Worm (Caenorhabditis elegans) whole organism, late embryonic: ENCODE results near the gene EGAP1.5.
A peak's percentile ranks its signal among the peaks of the same experiment; 100 is the strongest.

Experiments used
- C38D4.7 ChIP-seq: fragments of 200-800 bp; sonication (Bioruptor generic); optimal IDR thresholded peaks from 2 replicates; lab custom pipeline; 2018; ENCODE audit warnings: mild to moderate bottlenecking, missing genetic modification characterization, moderate library complexity, missing compliant biosample characterization
- K09A11.1 ChIP-seq: sonication (generic microtip); optimal IDR thresholded peaks from 2 replicates; lab custom pipeline; 2017; ENCODE audit warnings: antibody characterized with exemption, mild to moderate bottlenecking, missing genetic modification characterization, missing compliant biosample characterization; ENCODE audit not compliant: insufficient read depth
- Y22D7AL.16 ChIP-seq: sonication (generic microtip); optimal IDR thresholded peaks from 2 replicates; lab custom pipeline; 2016; ENCODE audit warnings: missing genetic modification characterization, missing compliant biosample characterization
- ahr-1 ChIP-seq: sonication (generic microtip); optimal IDR thresholded peaks from 2 replicates; lab custom pipeline; 2016; ENCODE audit warnings: missing genetic modification characterization, missing compliant biosample characterization
- ama-1 ChIP-seq: fragments of 150-350 bp; optimal IDR thresholded peaks from 2 replicates; lab custom pipeline; 2014
- ceh-2 ChIP-seq: sonication (generic microtip); optimal IDR thresholded peaks from 2 replicates; lab custom pipeline; 2016; ENCODE audit warnings: missing genotype, missing genetic modification characterization, missing compliant biosample characterization
- ceh-22 ChIP-seq: sonication (generic microtip); optimal IDR thresholded peaks from 2 replicates; lab custom pipeline; 2017; ENCODE audit warnings: missing biosample characterization, missing genetic modification characterization
- ceh-31 ChIP-seq: sonication (generic microtip); optimal IDR thresholded peaks from 2 replicates; lab custom pipeline; 2016; ENCODE audit warnings: missing genetic modification characterization, missing compliant biosample characterization
- ceh-34 ChIP-seq: sonication (generic microtip); optimal IDR thresholded peaks from 2 replicates; lab custom pipeline; 2016; ENCODE audit warnings: mild to moderate bottlenecking, missing genetic modification characterization, missing compliant biosample characterization
- ceh-45 ChIP-seq: fragments of 200-800 bp; sonication (Bioruptor generic); IDR thresholded peaks from 2 replicates; pipeline ENCODE4 v1.3.6; 2022; ENCODE audit warnings: missing genetic modification reagents, missing genetic modification characterization, missing compliant biosample characterization
- ceh-48 ChIP-seq: sonication (generic microtip); optimal IDR thresholded peaks from 2 replicates; lab custom pipeline; 2016; ENCODE audit warnings: missing genetic modification characterization, inconsistent platforms, missing compliant biosample characterization
- ceh-6 ChIP-seq: fragments of 200-800 bp; sonication (Bioruptor generic); optimal IDR thresholded peaks from 2 replicates; lab custom pipeline; 2018; ENCODE audit warnings: mild to moderate bottlenecking, missing genetic modification characterization, missing compliant biosample characterization
- ceh-9 ChIP-seq: sonication (generic microtip); optimal IDR thresholded peaks from 2 replicates; lab custom pipeline; 2016; ENCODE audit warnings: mild to moderate bottlenecking, missing genetic modification characterization, inconsistent platforms, missing compliant biosample characterization
- dve-1 ChIP-seq: sonication (generic microtip); optimal IDR thresholded peaks from 2 replicates; lab custom pipeline; 2017; ENCODE audit warnings: antibody characterized with exemption, mild to moderate bottlenecking, missing genetic modification characterization, missing compliant biosample characterization
- elt-2 ChIP-seq: sonication (generic microtip); optimal IDR thresholded peaks from 2 replicates; lab custom pipeline; 2016; ENCODE audit warnings: missing genetic modification reagents, missing genetic modification characterization, missing compliant biosample characterization
- eyg-1 ChIP-seq: sonication (generic microtip); optimal IDR thresholded peaks from 2 replicates; lab custom pipeline; 2016; ENCODE audit warnings: missing genotype, missing genetic modification characterization, missing compliant biosample characterization
- fax-1 ChIP-seq: sonication (generic microtip); optimal IDR thresholded peaks from 2 replicates; lab custom pipeline; 2016; ENCODE audit warnings: missing genotype, missing genetic modification characterization, missing compliant biosample characterization
- fkh-6 ChIP-seq: sonication (generic microtip); optimal IDR thresholded peaks from 2 replicates; lab custom pipeline; 2016; ENCODE audit warnings: missing genetic modification characterization, missing compliant biosample characterization
- gmeb-2 ChIP-seq: sonication (generic microtip); optimal IDR thresholded peaks from 2 replicates; lab custom pipeline; 2016; ENCODE audit warnings: missing genetic modification characterization, inconsistent platforms, missing compliant biosample characterization
- hlh-13 ChIP-seq: fragments of 200-800 bp; sonication (Bioruptor generic); optimal IDR thresholded peaks from 2 replicates; lab custom pipeline; 2018; ENCODE audit warnings: mild to moderate bottlenecking, missing genetic modification characterization, missing compliant biosample characterization
- hlh-6 ChIP-seq: sonication (generic microtip); optimal IDR thresholded peaks from 2 replicates; lab custom pipeline; 2016; ENCODE audit warnings: missing genotype, missing genetic modification characterization, missing compliant biosample characterization
- lim-6 ChIP-seq: sonication (generic microtip); optimal IDR thresholded peaks from 2 replicates; lab custom pipeline; 2016; ENCODE audit warnings: missing genetic modification characterization, missing compliant biosample characterization
- lin-11 ChIP-seq: fragments of 200-800 bp; sonication (Bioruptor generic); optimal IDR thresholded peaks from 2 replicates; lab custom pipeline; 2018; ENCODE audit warnings: mild to moderate bottlenecking, missing genetic modification characterization, missing compliant biosample characterization
- madf-2 ChIP-seq: sonication (generic microtip); optimal IDR thresholded peaks from 2 replicates; lab custom pipeline; 2017; ENCODE audit warnings: missing genetic modification characterization, missing compliant biosample characterization
- mec-3 ChIP-seq: sonication (generic microtip); optimal IDR thresholded peaks from 2 replicates; lab custom pipeline; 2016; ENCODE audit warnings: borderline replicate concordance, missing genetic modification characterization, missing compliant biosample characterization
- nfya-1 ChIP-seq: sonication (generic microtip); optimal IDR thresholded peaks from 2 replicates; lab custom pipeline; 2017; ENCODE audit warnings: missing genetic modification characterization, mild to moderate bottlenecking, missing compliant biosample characterization, antibody characterized with exemption, moderate library complexity
- nhr-11 ChIP-seq: fragments of 150-350 bp; optimal IDR thresholded peaks from 2 replicates; lab custom pipeline; 2014; ENCODE audit warnings: missing biosample characterization, missing genetic modification characterization
- nhr-232 ChIP-seq: sonication (generic microtip); optimal IDR thresholded peaks from 2 replicates; lab custom pipeline; 2016; ENCODE audit warnings: missing genetic modification characterization, missing compliant biosample characterization
- pag-3 ChIP-seq: sonication (generic microtip); optimal IDR thresholded peaks from 2 replicates; lab custom pipeline; 2016; ENCODE audit warnings: missing compliant biosample characterization, missing genetic modification characterization, borderline replicate concordance
- pat-9 ChIP-seq: fragments of 200-800 bp; sonication (Bioruptor generic); optimal IDR thresholded peaks from 2 replicates; lab custom pipeline; 2018; ENCODE audit warnings: mild to moderate bottlenecking, missing genetic modification characterization, moderate library complexity, missing compliant biosample characterization
- pqm-1 ChIP-seq: sonication (generic microtip); optimal IDR thresholded peaks from 2 replicates; lab custom pipeline; 2016; ENCODE audit warnings: missing genetic modification characterization, missing compliant biosample characterization
- pros-1 ChIP-seq: fragments of 150-350 bp; optimal IDR thresholded peaks from 2 replicates; lab custom pipeline; 2014; ENCODE audit warnings: missing biosample characterization, missing genetic modification reagents, missing genetic modification characterization
- ref-2 ChIP-seq: sonication (generic microtip); optimal IDR thresholded peaks from 2 replicates; lab custom pipeline; 2016; ENCODE audit warnings: missing genetic modification characterization, missing compliant biosample characterization
- rnt-1 ChIP-seq: sonication (generic microtip); optimal IDR thresholded peaks from 2 replicates; lab custom pipeline; 2016; ENCODE audit warnings: missing genetic modification characterization, missing compliant biosample characterization
- sdc-2 ChIP-seq: sonication (generic microtip); optimal IDR thresholded peaks from 2 replicates; lab custom pipeline; 2016; ENCODE audit warnings: missing genotype, missing genetic modification characterization, missing compliant biosample characterization
- sox-4 ChIP-seq: sonication (generic microtip); optimal IDR thresholded peaks from 2 replicates; lab custom pipeline; 2017; ENCODE audit warnings: mild to moderate bottlenecking, missing genetic modification characterization, inconsistent platforms, missing compliant biosample characterization
- tbx-2 ChIP-seq: sonication (generic microtip); optimal IDR thresholded peaks from 2 replicates; lab custom pipeline; 2016; ENCODE audit warnings: missing genetic modification characterization, missing compliant biosample characterization
- tbx-7 ChIP-seq: sonication (generic microtip); optimal IDR thresholded peaks from 2 replicates; lab custom pipeline; 2016; ENCODE audit warnings: missing genotype, missing genetic modification characterization, missing compliant biosample characterization
- ttx-3 ChIP-seq: sonication (generic microtip); optimal IDR thresholded peaks from 2 replicates; lab custom pipeline; 2016; ENCODE audit warnings: missing genetic modification reagents, missing genetic modification characterization, missing compliant biosample characterization
- unc-55 ChIP-seq: sonication (generic microtip); optimal IDR thresholded peaks from 2 replicates; lab custom pipeline; 2017; ENCODE audit warnings: missing biosample characterization, missing genetic modification reagents, missing genetic modification characterization
- unc-86 ChIP-seq: sonication (generic microtip); optimal IDR thresholded peaks from 2 replicates; lab custom pipeline; 2016; ENCODE audit warnings: missing genetic modification characterization, missing compliant biosample characterization
- zip-5 ChIP-seq: sonication (generic microtip); optimal IDR thresholded peaks from 2 replicates; lab custom pipeline; 2016; ENCODE audit warnings: missing genetic modification characterization, missing compliant biosample characterization
- ztf-16 ChIP-seq: sonication (generic microtip); optimal IDR thresholded peaks from 2 replicates; lab custom pipeline; 2017; ENCODE audit warnings: missing genetic modification characterization, missing compliant biosample characterization

The EGAP1.5 gene

ce11 chrIII:5940525-5940974, 9.0 kb downstream of the EGAP1.5 start (continued):
- TF ChIP-seq ceh-48 (tag; lab: Kevin White, UChicago) (peak; percentile 95), C38D4.7 (GFP tag; lab: Kevin White, UChicago) (no peak), ceh-2 (tag; lab: Kevin White, UChicago) (no peak), lim-6 (tag; lab: Kevin White, UChicago) (no peak), dve-1 (tag; lab: Kevin White, UChicago) (no peak), pag-3 (tag; lab: Kevin White, UChicago) (no peak), K09A11.1 (tag; lab: Kevin White, UChicago) (no peak), ref-2 (tag; lab: Kevin White, UChicago) (no peak), fax-1 (no peak), ceh-34 (tag; lab: Kevin White, UChicago) (no peak), pat-9 (tag; lab: Kevin White, UChicago) (no peak), Y22D7AL.16 (no peak), tbx-7 (no peak), nhr-232 (tag; lab: Kevin White, UChicago) (peak; percentile 5), madf-2 (no peak), nfya-1 (peak; percentile 61), unc-55 (peak; percentile 35), ttx-3 (tag; lab: Kevin White, UChicago) (no peak), elt-2 (peak; percentile 18), gmeb-2 (tag; lab: Kevin White, UChicago) (no peak), ahr-1 (tag; lab: Kevin White, UChicago) (no peak), ceh-22 (tag; lab: Kevin White, UChicago) (no peak), sdc-2 (tag; lab: Kevin White, UChicago) (no peak), hlh-6 (no peak), tbx-2 (tag; lab: Kevin White, UChicago) (no peak), hlh-13 (GFP tag; lab: Kevin White, UChicago) (no peak), eyg-1 (tag; lab: Kevin White, UChicago) (no peak), ceh-45 (GFP tag; lab: Robert Waterston, UW) (no peak), zip-5 (tag; lab: Kevin White, UChicago) (no peak), unc-86 (tag; lab: Kevin White, UChicago) (no peak), pros-1 (tag; lab: Kevin White, UChicago) (no peak), nhr-11 (tag; lab: Kevin White, UChicago) (no peak), lin-11 (no peak), ama-1 (lab: Kevin White, UChicago) (peak; percentile 84), rnt-1 (tag; lab: Kevin White, UChicago) (no peak), ceh-31 (peak; percentile 38)

ce11 chrIII:5942104-5942503, 10.6 kb downstream of the EGAP1.5 start:
- TF ChIP-seq fkh-6 (tag; lab: Kevin White, UChicago) (no peak), C38D4.7 (GFP tag; lab: Kevin White, UChicago) (no peak), mec-3 (tag; lab: Kevin White, UChicago) (no peak), gmeb-2 (tag; lab: Kevin White, UChicago) (no peak), ztf-16 (no peak), ceh-48 (tag; lab: Kevin White, UChicago) (no peak), pqm-1 (tag; lab: Kevin White, UChicago) (no peak), ceh-6 (GFP tag; lab: Kevin White, UChicago) (no peak), sox-4 (tag; lab: Kevin White, UChicago) (no peak), elt-2 (no peak), ceh-34 (tag; lab: Kevin White, UChicago) (no peak), ceh-9 (no peak), nhr-11 (tag; lab: Kevin White, UChicago) (no peak), eyg-1 (tag; lab: Kevin White, UChicago) (no peak)
